Fruit fly (Drosophila melanogaster): ENCODE measurements around the gene Sfp24Bd.
A peak's percentile ranks its signal among the peaks of the same experiment; 100 is the strongest.

The Sfp24Bd gene

DNA sequence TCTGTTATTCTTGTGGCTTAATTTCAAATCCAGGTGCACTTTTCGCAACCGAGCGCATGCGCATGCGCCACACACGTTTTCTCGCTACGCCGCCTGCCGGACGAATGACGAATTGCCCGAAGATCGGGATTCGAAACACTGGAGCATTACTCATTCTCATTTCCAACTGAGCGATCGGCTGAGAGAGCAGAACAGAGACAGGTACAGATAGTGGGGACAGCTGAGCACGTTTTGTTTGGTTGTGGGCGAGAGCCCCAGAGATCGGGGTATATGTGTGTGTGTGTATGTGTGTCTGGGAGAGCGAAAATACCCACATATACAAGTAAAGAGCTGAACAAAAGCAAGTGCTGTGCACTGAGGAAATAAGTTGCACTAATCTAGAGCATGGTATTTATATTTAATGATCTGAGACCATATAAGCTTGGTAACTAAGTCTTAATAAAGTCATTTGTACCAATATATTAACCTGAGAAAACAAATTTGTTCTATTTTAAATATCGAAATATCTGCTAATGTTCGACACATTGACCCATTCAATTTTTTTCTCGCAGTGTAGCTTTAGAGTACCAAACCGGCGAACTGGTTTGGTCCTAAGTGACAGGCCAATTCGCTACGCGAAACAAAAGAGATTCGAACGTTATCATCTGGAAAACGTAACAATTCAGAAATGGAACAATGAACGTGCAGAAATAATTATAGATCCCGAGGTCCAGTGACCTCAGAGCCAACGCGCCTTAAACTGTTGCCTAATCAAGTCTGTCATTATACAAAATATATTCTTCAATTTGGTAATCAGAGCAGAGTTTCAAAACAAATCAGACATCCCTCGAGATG is 36.7 kb downstream of the Sfp24Bd start (continued):
- TF ChIP-seq CG10543 (GFP tag; optimal IDR thresholded peaks at IDR 0.05) (peak; percentile 93), CG9437 (GFP tag; optimal IDR thresholded peaks at IDR 0.05) (peak; percentile 88), HmgD (GFP tag; optimal IDR thresholded peaks at IDR 0.05) (peak; percentile 80), h (optimal IDR thresholded peaks at IDR 0.05) (no peak), MESR4 (GFP tag; optimal IDR thresholded peaks at IDR 0.05) (peak; percentile 53), CkIIα-i1 (GFP tag; IDR thresholded peaks at IDR 0.05) (peak; percentile 74; the same call in 1 of the 2 replicates), tx (GFP tag; optimal IDR thresholded peaks at IDR 0.05) (peak; percentile 90), CG12299 (tag; optimal IDR thresholded peaks at IDR 0.05) (peak; percentile 82), CG10366 (GFP tag; IDR thresholded peaks at IDR 0.05) (peak; percentile 95), cwo (GFP tag; optimal IDR thresholded peaks at IDR 0.05) (peak; percentile 98), CG11723 (GFP tag; optimal IDR thresholded peaks at IDR 0.05) (peak; percentile 80), CG14710 (tag; optimal IDR thresholded peaks at IDR 0.05) (peak; percentile 98), lmd (GFP tag; IDR thresholded peaks at IDR 0.05) (peak; percentile 96), Hr78 (GFP tag; optimal IDR thresholded peaks at IDR 0.05) (peak in 1 of 2 experiments; percentile 95), CG6654 (GFP tag; optimal IDR thresholded peaks at IDR 0.05) (peak; percentile 91), Ssrp (tag; optimal IDR thresholded peaks at IDR 0.05) (peak; percentile 89), Sry-δ (GFP tag; optimal IDR thresholded peaks at IDR 0.05) (peak; percentile 67), CG2199 (GFP tag; IDR thresholded peaks at IDR 0.05) (peak; percentile 98), Med (GFP tag) (peak; percentile 99), shn (GFP tag; optimal IDR thresholded peaks at IDR 0.05) (peak; percentile 87), insv (GFP tag; optimal IDR thresholded peaks at IDR 0.05) (peak; percentile 20 to 74), D19A (tag; optimal IDR thresholded peaks at IDR 0.05) (peak; percentile 90), lola (GFP tag; optimal IDR thresholded peaks at IDR 0.05) (peak in 1 of 3 experiments; percentile 99), br (optimal IDR thresholded peaks at IDR 0.05) (no peak), rib (GFP tag; IDR thresholded peaks at IDR 0.05) (peak; percentile 94), CHES-1-like (GFP tag; optimal IDR thresholded peaks at IDR 0.05) (peak; percentile 92), CG7372 (GFP tag; IDR thresholded peaks at IDR 0.05) (peak; percentile 97), sim (GFP tag; IDR thresholded peaks at IDR 0.05) (peak; percentile 91), CG2889 (GFP tag; IDR thresholded peaks at IDR 0.05) (peak; percentile 90), Fer1 (GFP tag; optimal IDR thresholded peaks at IDR 0.05) (peak; percentile 99), Drgx (GFP tag; IDR thresholded peaks at IDR 0.05) (peak; percentile 99), Max (GFP tag; optimal IDR thresholded peaks at IDR 0.05) (peak; percentile 82), CG10462 (GFP tag; optimal IDR thresholded peaks at IDR 0.05) (peak; percentile 91), fd64A (GFP tag; optimal IDR thresholded peaks at IDR 0.05) (peak; percentile 95), disco-r (GFP tag; optimal IDR thresholded peaks at IDR 0.05) (peak; percentile 91), Deaf1 (tag; optimal IDR thresholded peaks at IDR 0.05) (peak; percentile 95), bowl (GFP tag; IDR thresholded peaks at IDR 0.05) (peak; percentile 95), CG7556 (GFP tag; optimal IDR thresholded peaks at IDR 0.05) (peak; percentile 96), NK7.1 (GFP tag; optimal IDR thresholded peaks at IDR 0.05) (peak; percentile 87), bab2 (GFP tag; optimal IDR thresholded peaks at IDR 0.05) (peak; percentile 93), trh (GFP tag; optimal IDR thresholded peaks at IDR 0.05) (peak; percentile 98), toy (GFP tag; IDR thresholded peaks at IDR 0.05) (peak; percentile 96), zfh1 (GFP tag; IDR thresholded peaks at IDR 0.05) (peak; percentile 97), nom (GFP tag; optimal IDR thresholded peaks at IDR 0.05) (peak; percentile 96), CG11696 (GFP tag; IDR thresholded peaks at IDR 0.05) (peak; percentile 91), caup (GFP tag; optimal IDR thresholded peaks at IDR 0.05; ENCODE audit: severe bottlenecking) (peak; percentile 91), Eip74EF (GFP tag; optimal IDR thresholded peaks at IDR 0.05) (peak in 1 of 2 experiments; percentile 88), zf30C (GFP tag; optimal IDR thresholded peaks at IDR 0.05) (peak; percentile 99), peb (GFP tag; IDR thresholded peaks at IDR 0.05) (peak; percentile 94)
